Fruit fly (Drosophila melanogaster) whole organism, embryonic: ENCODE results near the gene 5-HT7.

Experiments used
- BtbVII ChIP-seq: fragments of 200-800 bp; sonication (Bioruptor generic); optimal IDR thresholded peaks from 3 replicates; lab custom pipeline; 2017; ENCODE audit warnings: missing biosample characterization, mild to moderate bottlenecking, missing genetic modification characterization
- CG11247 ChIP-seq: fragments of 200-800 bp; sonication (Bioruptor generic); IDR thresholded peaks from 2 replicates; pipeline ENCODE4 v1.3.6; 2022; ENCODE audit warnings: missing biosample characterization, missing genetic modification characterization
- CG12071 ChIP-seq: fragments of 200-800 bp; sonication (Bioruptor generic); optimal IDR thresholded peaks from 3 replicates; lab custom pipeline; 2018; ENCODE audit warnings: missing biosample characterization, mild to moderate bottlenecking, missing genetic modification characterization
- CG12769 ChIP-seq: fragments of 200-800 bp; sonication (Bioruptor generic); optimal IDR thresholded peaks from 2 replicates; lab custom pipeline; 2019; ENCODE audit warnings: missing biosample characterization, mild to moderate bottlenecking, missing genetic modification characterization, moderate library complexity
- CG13894 ChIP-seq: fragments of 200-800 bp; sonication (Bioruptor generic); optimal IDR thresholded peaks from 3 replicates; lab custom pipeline; 2018; ENCODE audit warnings: missing biosample characterization, mild to moderate bottlenecking, missing genetic modification characterization, moderate library complexity
- CG15269 ChIP-seq: fragments of 200-800 bp; sonication (Bioruptor generic); optimal IDR thresholded peaks from 2 replicates; lab custom pipeline; 2018; ENCODE audit warnings: missing biosample characterization, mild to moderate bottlenecking, missing genetic modification characterization, moderate library complexity
- CG17328 ChIP-seq: fragments of 200-800 bp; sonication (Bioruptor generic); IDR thresholded peaks from 2 replicates; pipeline ENCODE4 v1.3.6; 2022; ENCODE audit warnings: missing biosample characterization, missing genetic modification characterization
- CG17385 ChIP-seq: fragments of 200-800 bp; sonication (Bioruptor generic); optimal IDR thresholded peaks from 3 replicates; lab custom pipeline; 2018; ENCODE audit warnings: missing biosample characterization, mild to moderate bottlenecking, missing genetic modification characterization
- CG18599 ChIP-seq: fragments of 200-800 bp; sonication (Bioruptor generic); optimal IDR thresholded peaks from 3 replicates; lab custom pipeline; 2017; ENCODE audit warnings: missing biosample characterization, missing genetic modification characterization, mild to moderate bottlenecking, moderate library complexity, missing genetic modification reagents
- CG3163 ChIP-seq: fragments of 200-800 bp; sonication (Bioruptor generic); optimal IDR thresholded peaks from 3 replicates; lab custom pipeline; 2016; ENCODE audit warnings: missing biosample characterization, missing genetic modification characterization
- CG32767 ChIP-seq: fragments of 200-800 bp; sonication (Bioruptor generic); IDR thresholded peaks from 2 replicates; pipeline ENCODE4 v1.3.6; 2022; ENCODE audit warnings: missing biosample characterization, missing genetic modification characterization
- CG4820 ChIP-seq: fragments of 200-800 bp; sonication (Bioruptor generic); optimal IDR thresholded peaks from 3 replicates; lab custom pipeline; 2016; ENCODE audit warnings: missing biosample characterization, missing genetic modification characterization
- CG5180 ChIP-seq: fragments of 200-800 bp; sonication (Bioruptor generic); optimal IDR thresholded peaks from 3 replicates; lab custom pipeline; 2017; ENCODE audit warnings: missing biosample characterization, missing genetic modification characterization, mild to moderate bottlenecking, moderate library complexity, missing genetic modification reagents
- CG6813 ChIP-seq: fragments of 200-800 bp; sonication (Bioruptor generic); optimal IDR thresholded peaks from 2 replicates; lab custom pipeline; 2017; ENCODE audit warnings: missing biosample characterization, missing genetic modification characterization, mild to moderate bottlenecking, moderate library complexity, missing genetic modification reagents
- CG8290 ChIP-seq, 3 experiments: fragments of 200-800 bp; sonication (Bioruptor generic); optimal IDR thresholded peaks; 2 replicates each; lab custom pipeline; 2016 to 2019; ENCODE audit warnings: missing biosample characterization in 3 of 3, missing genetic modification characterization in 3 of 3, mild to moderate bottlenecking in 2 of 3, moderate library complexity in 1 of 3
- Deaf1 ChIP-seq: fragments of 200-800 bp; optimal IDR thresholded peaks from 3 replicates; lab custom pipeline; 2019; ENCODE audit warnings: missing biosample characterization, mild to moderate bottlenecking, missing genetic modification characterization, moderate library complexity
- Dref ChIP-seq: fragments of 200-800 bp; sonication (Bioruptor generic); IDR thresholded peaks from 2 replicates; pipeline ENCODE4 v1.3.6; 2022; ENCODE audit warnings: missing biosample characterization, missing genetic modification characterization
- Ets65A ChIP-seq: fragments of 200-800 bp; sonication (Bioruptor generic); peaks from one replicate; lab custom pipeline; 2016; ENCODE audit warnings: missing biosample characterization, missing genetic modification characterization
- HLHmδ ChIP-seq: fragments of 200-800 bp; sonication (Bioruptor generic); optimal IDR thresholded peaks from 2 replicates; lab custom pipeline; 2018; ENCODE audit warnings: missing biosample characterization, mild to moderate bottlenecking, missing genetic modification characterization, moderate library complexity
- Hey ChIP-seq: fragments of 200-800 bp; sonication (Bioruptor generic); optimal IDR thresholded peaks from 3 replicates; lab custom pipeline; 2018; ENCODE audit warnings: missing biosample characterization, mild to moderate bottlenecking, missing genetic modification characterization
- Hmr ChIP-seq: fragments of 200-800 bp; sonication (Bioruptor generic); optimal IDR thresholded peaks from 3 replicates; lab custom pipeline; 2017; ENCODE audit warnings: mild to moderate bottlenecking, missing biosample characterization, missing genetic modification reagents, missing genetic modification characterization
- Hr51 ChIP-seq, 2 experiments: fragments of 200-800 bp; sonication (Bioruptor generic); optimal IDR thresholded peaks; 2 replicates in 1 of 2; 3 replicates in 1 of 2; lab custom pipeline; 2016 to 2018; ENCODE audit warnings: missing biosample characterization in 2 of 2, missing genetic modification characterization in 2 of 2, mild to moderate bottlenecking in 1 of 2, moderate library complexity in 1 of 2
- Jarid2 ChIP-seq: fragments of 200-800 bp; sonication (Bioruptor generic); optimal IDR thresholded peaks from 3 replicates; lab custom pipeline; 2017; ENCODE audit warnings: mild to moderate bottlenecking, missing biosample characterization, missing genetic modification reagents, missing genetic modification characterization
- MBD-R2 ChIP-seq: fragments of 200-800 bp; sonication (Bioruptor generic); IDR thresholded peaks from 2 replicates; pipeline ENCODE4 v1.3.6; 2022; ENCODE audit warnings: missing biosample characterization, missing genetic modification characterization
- NK7.1 ChIP-seq: fragments of 200-800 bp; sonication (Bioruptor generic); optimal IDR thresholded peaks from 3 replicates; lab custom pipeline; 2016; ENCODE audit warnings: missing biosample characterization, missing genetic modification characterization
- Nf-YC ChIP-seq: fragments of 200-800 bp; optimal IDR thresholded peaks from 3 replicates; lab custom pipeline; 2019; ENCODE audit warnings: missing biosample characterization, mild to moderate bottlenecking, missing genetic modification characterization, moderate library complexity
- Optix ChIP-seq: fragments of 200-800 bp; sonication (Bioruptor generic); IDR thresholded peaks from 3 replicates; pipeline ENCODE4 v1.3.6; 2022; ENCODE audit warnings: missing biosample characterization, missing genetic modification characterization
- Poxn ChIP-seq: fragments of 200-800 bp; sonication (Bioruptor generic); IDR thresholded peaks from 2 replicates; pipeline ENCODE4 v1.3.6; 2022; ENCODE audit warnings: missing biosample characterization, missing genetic modification characterization
- abd-A ChIP-seq: fragments of 200-800 bp; sonication (Bioruptor generic); optimal IDR thresholded peaks from 3 replicates; lab custom pipeline; 2019; ENCODE audit warnings: missing biosample characterization, mild to moderate bottlenecking, missing genetic modification characterization, moderate library complexity
- ase ChIP-seq: fragments of 200-800 bp; sonication (Bioruptor generic); IDR thresholded peaks from 3 replicates; pipeline ENCODE4 v1.3.6; 2022; ENCODE audit warnings: missing biosample characterization, missing genetic modification characterization
- bsh ChIP-seq, 2 experiments: fragments of 200-800 bp; sonication (Bioruptor generic); optimal IDR thresholded peaks; 2 replicates each; lab custom pipeline; 2017 to 2018; ENCODE audit warnings: mild to moderate bottlenecking in 2 of 2, missing biosample characterization in 2 of 2, missing genetic modification characterization in 2 of 2, moderate library complexity in 1 of 2
- caup ChIP-seq: fragments of 200-800 bp; sonication (Bioruptor generic); optimal IDR thresholded peaks from 3 replicates; lab custom pipeline; 2017; ENCODE audit warnings: missing biosample characterization, mild to moderate bottlenecking, missing genetic modification characterization, moderate library complexity; ENCODE audit not compliant: severe bottlenecking
- chm ChIP-seq: fragments of 200-800 bp; sonication (Bioruptor generic); IDR thresholded peaks from 2 replicates; pipeline ENCODE4 v1.3.6; 2022; ENCODE audit warnings: missing biosample characterization, missing genetic modification characterization
- ci ChIP-seq: fragments of 200-800 bp; sonication (Bioruptor generic); IDR thresholded peaks from 3 replicates; pipeline ENCODE4 v1.3.6; 2022; ENCODE audit warnings: missing biosample characterization, missing genetic modification characterization
- crol ChIP-seq: fragments of 200-800 bp; sonication (Bioruptor generic); IDR thresholded peaks from 2 replicates; pipeline ENCODE4 v1.3.6; 2022; ENCODE audit warnings: missing biosample characterization, missing genetic modification characterization
- dmrt99B ChIP-seq: fragments of 200-800 bp; sonication (Bioruptor generic); optimal IDR thresholded peaks from 2 replicates; lab custom pipeline; 2018; ENCODE audit warnings: missing biosample characterization, mild to moderate bottlenecking, missing genetic modification characterization, moderate library complexity
- ewg ChIP-seq: fragments of 200-800 bp; sonication (Bioruptor generic); optimal IDR thresholded peaks from 3 replicates; lab custom pipeline; 2017; ENCODE audit warnings: mild to moderate bottlenecking, missing biosample characterization, missing genetic modification reagents, missing genetic modification characterization
- gce ChIP-seq: fragments of 200-800 bp; sonication (Bioruptor generic); IDR thresholded peaks from 3 replicates; pipeline ENCODE4 v1.3.6; 2022; ENCODE audit warnings: missing biosample characterization, missing genetic modification characterization
- lab ChIP-seq: fragments of 200-800 bp; sonication (Bioruptor generic); optimal IDR thresholded peaks from 3 replicates; lab custom pipeline; 2017; ENCODE audit warnings: missing biosample characterization, missing genetic modification characterization, mild to moderate bottlenecking, moderate library complexity, missing genetic modification reagents
- mirr ChIP-seq: fragments of 200-800 bp; sonication (Bioruptor generic); optimal IDR thresholded peaks from 3 replicates; lab custom pipeline; 2018; ENCODE audit warnings: missing biosample characterization, mild to moderate bottlenecking, missing genetic modification characterization
- nerfin-1 ChIP-seq: fragments of 200-800 bp; sonication (Bioruptor generic); optimal IDR thresholded peaks from 3 replicates; lab custom pipeline; 2019; ENCODE audit warnings: missing biosample characterization, mild to moderate bottlenecking, missing genetic modification characterization, moderate library complexity
- onecut ChIP-seq: fragments of 200-800 bp; sonication (Bioruptor generic); IDR thresholded peaks from 2 replicates; pipeline ENCODE4 v1.3.6; 2022; ENCODE audit warnings: missing biosample characterization, missing genetic modification characterization
- otp ChIP-seq: fragments of 200-800 bp; sonication (Bioruptor generic); IDR thresholded peaks from 3 replicates; pipeline ENCODE4, ENCODE4 v1.3.6; 2022; ENCODE audit warnings: missing biosample characterization, missing genetic modification characterization
- pros ChIP-seq: fragments of 200-800 bp; sonication (Bioruptor generic); optimal IDR thresholded peaks from 3 replicates; lab custom pipeline; 2019; ENCODE audit warnings: missing biosample characterization, mild to moderate bottlenecking, missing genetic modification characterization, moderate library complexity
- seq ChIP-seq: fragments of 200-800 bp; sonication (Bioruptor generic); IDR thresholded peaks from 2 replicates; pipeline ENCODE4 v1.3.6; 2022; ENCODE audit warnings: missing biosample characterization, missing genetic modification characterization
- sqz ChIP-seq: fragments of 200-800 bp; sonication (Bioruptor generic); optimal IDR thresholded peaks from 3 replicates; lab custom pipeline; 2018; ENCODE audit warnings: missing biosample characterization, mild to moderate bottlenecking, missing genetic modification characterization
- tap ChIP-seq: fragments of 200-800 bp; optimal IDR thresholded peaks from 3 replicates; lab custom pipeline; 2019; ENCODE audit warnings: missing biosample characterization, mild to moderate bottlenecking, missing genetic modification characterization, moderate library complexity
- wek ChIP-seq: fragments of 200-800 bp; sonication (Bioruptor generic); optimal IDR thresholded peaks from 3 replicates; lab custom pipeline; 2018; ENCODE audit warnings: missing biosample characterization, mild to moderate bottlenecking, missing genetic modification characterization, moderate library complexity

The 5-HT7 gene

dm6 chr3R:30933894-30934434 lies 82.7 kb downstream of the 5-HT7 start:
- 0 out of 3 replicates have a peak, but pooled peaks have one; percentile 23 for TF ChIP-seq ase (GFP tag; lab: Robert Waterston, UW)
- TF ChIP-seq chm (GFP tag; lab: Robert Waterston, UW): 0 out of 2 replicates have a peak, but pooled peaks have one; percentile 32
- no peak for TF ChIP-seq CG4820
- TF ChIP-seq BtbVII (GFP tag; lab: Kevin White, UChicago): peak; percentile 2
- peak; percentile 54 for TF ChIP-seq Hey
- TF ChIP-seq CG6813 (GFP tag; lab: Kevin White, UChicago): peak; percentile 31
- TF ChIP-seq Jarid2: peak; percentile 4
- TF ChIP-seq seq (GFP tag; lab: Robert Waterston, UW): peak; percentile 89
- TF ChIP-seq Optix (GFP tag; lab: Robert Waterston, UW): peak; percentile 27; the same call in 1 of the 3 replicates
- TF ChIP-seq CG8290 (GFP tag; optimal IDR thresholded peaks at IDR 0.05; lab: Kevin White, UChicago): no peak
- peak in 1 of 2 experiments; percentile 12 for TF ChIP-seq CG8290 (tag; optimal IDR thresholded peaks at IDR 0.05; lab: Kevin White, UChicago)
- peak; percentile 65 for TF ChIP-seq HLHmδ (GFP tag; lab: Kevin White, UChicago)
- peak; percentile 58 for TF ChIP-seq lab
- TF ChIP-seq bsh (GFP tag; optimal IDR thresholded peaks at IDR 0.05; lab: Kevin White, UChicago): peak in 1 of 2 experiments; percentile 3
- TF ChIP-seq CG12769 (tag; lab: Kevin White, UChicago): no peak
- TF ChIP-seq otp (GFP tag; lab: Robert Waterston, UW): peak; percentile 57; the same call in 1 of the 3 replicates
- TF ChIP-seq CG5180 (GFP tag; lab: Kevin White, UChicago): peak; percentile 8
- TF ChIP-seq CG11247 (GFP tag; lab: Robert Waterston, UW): 0 out of 2 replicates have a peak, but pooled peaks have one; percentile 12
- peak; percentile 27 for TF ChIP-seq CG18599 (GFP tag; lab: Kevin White, UChicago)
- peak; percentile 8 for TF ChIP-seq dmrt99B (tag; lab: Kevin White, UChicago)
- TF ChIP-seq ci: peak; percentile 64; the same call in 1 of the 3 replicates
- no peak for TF ChIP-seq CG13894 (tag; lab: Kevin White, UChicago)
- peak; percentile 78 for TF ChIP-seq Ets65A
- peak; percentile 13 for TF ChIP-seq Hmr (GFP tag; lab: Kevin White, UChicago)
- TF ChIP-seq CG3163: no peak
- TF ChIP-seq tap (tag; lab: Kevin White, UChicago): peak; percentile 47
- peak; percentile 96 for TF ChIP-seq abd-A
- peak; percentile 63 for TF ChIP-seq ewg (GFP tag; lab: Kevin White, UChicago)
- TF ChIP-seq Dref (GFP tag; lab: Robert Waterston, UW): no peak
- peak; percentile 95 for TF ChIP-seq crol (GFP tag; lab: Robert Waterston, UW)
- peak; percentile 41; the same call in 1 of the 2 replicates for TF ChIP-seq onecut
- TF ChIP-seq Poxn (GFP tag; lab: Robert Waterston, UW): no peak
- TF ChIP-seq Nf-YC (tag; lab: Kevin White, UChicago): peak; percentile 87
- TF ChIP-seq sqz: peak; percentile 40
- peak; percentile 70 for TF ChIP-seq CG12071
- peak; percentile 45 for TF ChIP-seq pros (GFP tag; lab: Kevin White, UChicago)
- peak; percentile 46 for TF ChIP-seq Deaf1
- TF ChIP-seq wek (GFP tag; lab: Kevin White, UChicago): peak; percentile 25
- TF ChIP-seq CG32767 (GFP tag; lab: Robert Waterston, UW): peak; percentile 41; the same call in 1 of the 2 replicates
- TF ChIP-seq CG17385: peak; percentile 14
- peak in 1 of 2 experiments; percentile 26 for TF ChIP-seq Hr51 (GFP tag; optimal IDR thresholded peaks at IDR 0.05; lab: Kevin White, UChicago)
- TF ChIP-seq NK7.1: no peak
- TF ChIP-seq gce: no peak
- peak; percentile 39 for TF ChIP-seq nerfin-1 (tag; lab: Kevin White, UChicago)
- no peak for TF ChIP-seq MBD-R2 (GFP tag; lab: Robert Waterston, UW)
- TF ChIP-seq mirr (GFP tag; lab: Kevin White, UChicago): peak; percentile 76
- TF ChIP-seq caup (GFP tag; lab: Kevin White, UChicago): peak; percentile 20
- TF ChIP-seq CG17328 (GFP tag; lab: Robert Waterston, UW): 0 out of 2 replicates have a peak, but pooled peaks have one; percentile 20
- TF ChIP-seq CG15269: no peak
